Fruit fly (Drosophila melanogaster) whole organism, embryonic: Measurements from ENCODE around the gene SMC3.
A peak's percentile ranks its signal among the peaks of the same experiment; 100 is the strongest.

ENCODE experiments used
- Awh ChIP-seq: fragments of 200-800 bp; sonication (Bioruptor generic); IDR thresholded peaks from 2 replicates; pipeline ENCODE4, ENCODE4 v1.3.6; 2022; ENCODE audit warnings: missing biosample characterization, missing genetic modification characterization
- BEAF-32 ChIP-seq: fragments of 200-800 bp; sonication (Bioruptor generic); optimal IDR thresholded peaks from 3 replicates; lab custom pipeline; 2017; ENCODE audit warnings: missing biosample characterization, missing genetic modification characterization, mild to moderate bottlenecking, moderate library complexity, missing genetic modification reagents
- Bdp1 ChIP-seq: fragments of 200-800 bp; sonication (Bioruptor generic); optimal IDR thresholded peaks from 3 replicates; lab custom pipeline; 2016; ENCODE audit warnings: missing biosample characterization, missing genetic modification characterization
- CG1024 ChIP-seq: fragments of 200-800 bp; sonication (Bioruptor generic); IDR thresholded peaks from 2 replicates; pipeline ENCODE4 v1.3.6; 2022; ENCODE audit warnings: missing biosample characterization, missing genetic modification characterization
- CG10274 ChIP-seq: fragments of 200-800 bp; sonication (Bioruptor generic); optimal IDR thresholded peaks from 3 replicates; lab custom pipeline; 2017; ENCODE audit warnings: missing biosample characterization, mild to moderate bottlenecking, missing genetic modification characterization
- CG11456 ChIP-seq: fragments of 200-800 bp; sonication (Bioruptor generic); IDR thresholded peaks from 3 replicates; pipeline ENCODE4 v1.3.6; 2022; ENCODE audit warnings: missing biosample characterization, missing genetic modification characterization
- CG11723 ChIP-seq: fragments of 200-800 bp; sonication (Bioruptor generic); optimal IDR thresholded peaks from 2 replicates; lab custom pipeline; 2017; ENCODE audit warnings: missing biosample characterization, mild to moderate bottlenecking, missing genetic modification characterization
- CG13624 ChIP-seq: fragments of 200-800 bp; sonication (Bioruptor generic); optimal IDR thresholded peaks from 2 replicates; lab custom pipeline; 2016; ENCODE audit warnings: missing biosample characterization, missing genetic modification characterization
- CG14441 ChIP-seq: fragments of 200-800 bp; sonication (Bioruptor generic); IDR thresholded peaks from 2 replicates; pipeline ENCODE4 v1.3.6; 2022; ENCODE audit warnings: missing biosample characterization, missing genetic modification characterization
- CG17612 ChIP-seq: fragments of 200-800 bp; sonication (Bioruptor generic); IDR thresholded peaks from 2 replicates; pipeline ENCODE4 v1.3.6; 2022; ENCODE audit warnings: missing biosample characterization, missing genetic modification characterization
- CG18476 ChIP-seq: fragments of 200-800 bp; sonication (Bioruptor generic); optimal IDR thresholded peaks from 2 replicates; lab custom pipeline; 2016; ENCODE audit warnings: missing biosample characterization, mild to moderate bottlenecking, missing genetic modification characterization
- CG2129 ChIP-seq: fragments of 200-800 bp; sonication (Bioruptor generic); IDR thresholded peaks from 2 replicates; pipeline ENCODE4 v1.3.6; 2022; ENCODE audit warnings: missing biosample characterization, missing genetic modification characterization; ENCODE audit not compliant: partially characterized antibody
- CG2875 ChIP-seq: fragments of 200-800 bp; sonication (Bioruptor generic); optimal IDR thresholded peaks from 2 replicates; lab custom pipeline; 2017; ENCODE audit warnings: missing biosample characterization, mild to moderate bottlenecking, missing genetic modification characterization, missing genetic modification reagents
- CG33557 ChIP-seq: fragments of 200-800 bp; sonication (Bioruptor generic); optimal IDR thresholded peaks from 2 replicates; lab custom pipeline; 2019; ENCODE audit warnings: missing biosample characterization, mild to moderate bottlenecking, missing genetic modification characterization, moderate library complexity
- CG6791 ChIP-seq: fragments of 200-800 bp; sonication (Bioruptor generic); IDR thresholded peaks from 3 replicates; pipeline ENCODE4 v1.3.6; 2022; ENCODE audit warnings: missing biosample characterization, missing genetic modification characterization; ENCODE audit not compliant: partially characterized antibody
- CG7271 ChIP-seq: fragments of 200-800 bp; sonication (Bioruptor generic); optimal IDR thresholded peaks from 2 replicates; lab custom pipeline; 2018; ENCODE audit warnings: missing biosample characterization, mild to moderate bottlenecking, missing genetic modification characterization, moderate library complexity
- CG7987 ChIP-seq: fragments of 200-800 bp; sonication (Bioruptor generic); optimal IDR thresholded peaks from 2 replicates; lab custom pipeline; 2018; ENCODE audit warnings: missing biosample characterization, mild to moderate bottlenecking, missing genetic modification characterization, moderate library complexity
- CG8089 ChIP-seq: fragments of 200-800 bp; sonication (Bioruptor generic); optimal IDR thresholded peaks from 3 replicates; lab custom pipeline; 2016; ENCODE audit warnings: missing biosample characterization, missing genetic modification characterization
- CG8290 ChIP-seq, 3 experiments: fragments of 200-800 bp; sonication (Bioruptor generic); optimal IDR thresholded peaks; 2 replicates each; lab custom pipeline; 2016 to 2019; ENCODE audit warnings: missing biosample characterization in 3 of 3, missing genetic modification characterization in 3 of 3, mild to moderate bottlenecking in 2 of 3, moderate library complexity in 1 of 3
- CG8765 ChIP-seq: fragments of 200-800 bp; sonication (Bioruptor generic); IDR thresholded peaks from 2 replicates; pipeline ENCODE4 v1.3.6; 2022; ENCODE audit warnings: missing biosample characterization, missing genetic modification characterization
- CG9437 ChIP-seq: fragments of 200-800 bp; sonication (Bioruptor generic); optimal IDR thresholded peaks from 2 replicates; lab custom pipeline; 2018; ENCODE audit warnings: missing biosample characterization, mild to moderate bottlenecking, missing genetic modification characterization
- Dip3 ChIP-seq: fragments of 200-800 bp; sonication (Bioruptor generic); optimal IDR thresholded peaks from 3 replicates; lab custom pipeline; 2016; ENCODE audit warnings: missing biosample characterization, missing genetic modification characterization
- Fer2 ChIP-seq: fragments of 200-800 bp; sonication (Bioruptor generic); optimal IDR thresholded peaks from 2 replicates; lab custom pipeline; 2018; ENCODE audit warnings: missing biosample characterization, mild to moderate bottlenecking, missing genetic modification characterization, moderate library complexity
- Gug ChIP-seq: fragments of 200-800 bp; sonication (Bioruptor generic); IDR thresholded peaks from 4 replicates; pipeline ENCODE4 v1.3.6; 2022; ENCODE audit warnings: missing biosample characterization, missing genetic modification characterization
- HLH3B ChIP-seq: fragments of 200-800 bp; sonication (Bioruptor generic); IDR thresholded peaks from 2 replicates; pipeline ENCODE4 v1.3.6; 2022; ENCODE audit warnings: missing biosample characterization, missing genetic modification characterization
- Hr39 ChIP-seq: fragments of >200 bp; optimal IDR thresholded peaks from 2 replicates; lab custom pipeline; 2017
- Hsf ChIP-seq: fragments of 200-800 bp; sonication (Bioruptor generic); optimal IDR thresholded peaks from 3 replicates; lab custom pipeline; 2016; ENCODE audit warnings: missing biosample characterization, missing genetic modification characterization
- Jarid2 ChIP-seq: fragments of 200-800 bp; sonication (Bioruptor generic); optimal IDR thresholded peaks from 3 replicates; lab custom pipeline; 2017; ENCODE audit warnings: mild to moderate bottlenecking, missing biosample characterization, missing genetic modification reagents, missing genetic modification characterization
- al ChIP-seq: fragments of 200-800 bp; sonication (Bioruptor generic); IDR thresholded peaks from 2 replicates; pipeline ENCODE4 v1.3.6; 2022; ENCODE audit warnings: missing biosample characterization, missing genetic modification characterization
- bsh ChIP-seq, 2 experiments: fragments of 200-800 bp; sonication (Bioruptor generic); optimal IDR thresholded peaks; 2 replicates each; lab custom pipeline; 2017 to 2018; ENCODE audit warnings: mild to moderate bottlenecking in 2 of 2, missing biosample characterization in 2 of 2, missing genetic modification characterization in 2 of 2, moderate library complexity in 1 of 2
- chinmo ChIP-seq: fragments of 200-800 bp; sonication (Bioruptor generic); IDR thresholded peaks from 4 replicates; pipeline ENCODE4 v1.3.6; 2022; ENCODE audit warnings: missing biosample characterization, missing genetic modification characterization; ENCODE audit not compliant: partially characterized antibody
- chm ChIP-seq: fragments of 200-800 bp; sonication (Bioruptor generic); IDR thresholded peaks from 2 replicates; pipeline ENCODE4 v1.3.6; 2022; ENCODE audit warnings: missing biosample characterization, missing genetic modification characterization
- croc ChIP-seq: fragments of 200-800 bp; sonication (Bioruptor generic); conservative IDR thresholded peaks from 3 replicates; pipeline ENCODE4 v1.3.6; 2022; ENCODE audit warnings: missing biosample characterization, missing genetic modification characterization
- crp ChIP-seq, 2 experiments: fragments of 200-800 bp; sonication (Bioruptor generic); optimal IDR thresholded peaks; 2 replicates in 1 of 2; 3 replicates in 1 of 2; lab custom pipeline; 2017; ENCODE audit warnings: missing biosample characterization in 2 of 2, missing genetic modification characterization in 2 of 2, mild to moderate bottlenecking in 1 of 2, moderate library complexity in 1 of 2
- dan ChIP-seq: fragments of 200-800 bp; sonication (Bioruptor generic); IDR thresholded peaks from 2 replicates; pipeline ENCODE4 v1.3.6; 2022; ENCODE audit warnings: missing biosample characterization, missing genetic modification characterization
- dati ChIP-seq: fragments of 200-800 bp; sonication (Bioruptor generic); IDR thresholded peaks from 2 replicates; pipeline ENCODE4 v1.3.6; 2022; ENCODE audit warnings: missing biosample characterization, missing genetic modification characterization
- fd102C ChIP-seq: fragments of 200-800 bp; sonication (Bioruptor generic); optimal IDR thresholded peaks from 2 replicates; lab custom pipeline; 2018; ENCODE audit warnings: missing biosample characterization, mild to moderate bottlenecking, missing genetic modification characterization, moderate library complexity
- ftz-f1 ChIP-seq: fragments of 200-800 bp; sonication (Bioruptor generic); optimal IDR thresholded peaks from 2 replicates; lab custom pipeline; 2016; ENCODE audit warnings: missing biosample characterization, missing genetic modification characterization
- gcm2 ChIP-seq: fragments of 200-800 bp; sonication (Bioruptor generic); optimal IDR thresholded peaks from 2 replicates; lab custom pipeline; 2016; ENCODE audit warnings: missing biosample characterization, missing genetic modification characterization
- gro ChIP-seq: fragments of 200-800 bp; sonication (Bioruptor generic); optimal IDR thresholded peaks from 2 replicates; lab custom pipeline; 2016; ENCODE audit warnings: missing biosample characterization, missing genetic modification characterization
- gsb-n ChIP-seq: fragments of 200-800 bp; sonication (Bioruptor generic); optimal IDR thresholded peaks from 3 replicates; lab custom pipeline; 2018; ENCODE audit warnings: missing biosample characterization, mild to moderate bottlenecking, missing genetic modification characterization
- gt ChIP-seq: fragments of 200-800 bp; sonication (Bioruptor generic); IDR thresholded peaks from 2 replicates; pipeline ENCODE4 v1.3.6; 2022; ENCODE audit warnings: missing biosample characterization, missing genetic modification characterization
- insv ChIP-seq, 2 experiments: fragments of 200-800 bp; sonication (Bioruptor generic); optimal IDR thresholded peaks; 3 replicates each; lab custom pipeline; 2016 to 2018; ENCODE audit warnings: missing biosample characterization in 2 of 2, missing genetic modification characterization in 2 of 2
- kni ChIP-seq: fragments of 200-800 bp; sonication (Bioruptor generic); optimal IDR thresholded peaks from 3 replicates; lab custom pipeline; 2017; ENCODE audit warnings: mild to moderate bottlenecking, missing biosample characterization, missing genetic modification reagents, missing genetic modification characterization
- nmo ChIP-seq: fragments of 200-800 bp; sonication (Bioruptor generic); optimal IDR thresholded peaks from 2 replicates; lab custom pipeline; 2018; ENCODE audit warnings: missing biosample characterization, mild to moderate bottlenecking, missing genetic modification characterization, moderate library complexity
- pan ChIP-seq, 4 experiments: fragments of >200 bp in 3 of 4; fragments of 200-800 bp in 1 of 4; sonication (Bioruptor generic) in 1 of 4; optimal IDR thresholded peaks in 3 of 4; IDR thresholded peaks in 1 of 4; 2 replicates each; pipeline versions ENCODE4 v1.3.6 to Lab custom; 2017 to 2022; ENCODE audit warnings: missing biosample characterization in 2 of 4, missing genetic modification characterization in 2 of 4, mixed read lengths in 1 of 4
- row ChIP-seq: fragments of 200-800 bp; sonication (Bioruptor generic); IDR thresholded peaks from 3 replicates; pipeline ENCODE4 v1.3.6; 2022; ENCODE audit warnings: missing biosample characterization, missing genetic modification characterization
- schlank ChIP-seq: fragments of 200-800 bp; sonication (Bioruptor generic); optimal IDR thresholded peaks from 2 replicates; lab custom pipeline; 2018; ENCODE audit warnings: missing biosample characterization, mild to moderate bottlenecking, missing genetic modification characterization
- sd ChIP-seq: fragments of 200-800 bp; sonication (Bioruptor generic); optimal IDR thresholded peaks from 3 replicates; lab custom pipeline; 2018; ENCODE audit warnings: missing biosample characterization, mild to moderate bottlenecking, missing genetic modification characterization, moderate library complexity
- sisA ChIP-seq: fragments of 200-800 bp; sonication (Bioruptor generic); IDR thresholded peaks from 2 replicates; pipeline ENCODE4 v1.3.6; 2022; ENCODE audit warnings: missing biosample characterization, missing genetic modification characterization

Gene SMC3

DNA sequence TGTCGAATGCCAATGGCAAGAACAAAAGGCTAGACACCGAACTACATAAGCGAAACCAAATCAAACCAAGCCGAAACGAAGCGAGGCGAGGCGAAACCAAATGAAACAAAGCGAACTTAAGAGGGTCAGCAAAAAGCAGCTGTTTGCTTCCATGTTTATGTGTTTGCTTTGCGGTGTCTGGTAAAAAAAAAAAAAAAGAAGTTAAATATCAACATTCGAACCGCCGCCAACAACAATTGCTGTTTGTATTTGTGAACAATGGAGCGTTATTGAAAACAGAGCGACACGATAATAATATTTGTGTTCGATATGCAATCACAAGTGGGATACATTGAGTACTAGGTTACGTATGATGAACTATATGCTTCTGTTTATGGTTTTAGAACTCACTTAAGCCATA, 19.6 kb downstream of the SMC3 start (continued):
- peak; percentile 9 for TF ChIP-seq CG2875 (GFP tag; lab: Kevin White, UChicago)
- no peak for TF ChIP-seq Fer2 (tag; lab: Kevin White, UChicago)
- no peak for TF ChIP-seq Hsf (GFP tag; lab: Kevin White, UChicago)
- TF ChIP-seq schlank (tag; lab: Kevin White, UChicago), result no peak
- no peak for TF ChIP-seq gt (GFP tag; lab: Robert Waterston, UW)
- no peak for TF ChIP-seq CG10274 (GFP tag; lab: Kevin White, UChicago)
- no peak; the same call in 1 of the 2 replicates for TF ChIP-seq CG14441 (GFP tag; lab: Robert Waterston, UW)
- TF ChIP-seq CG1024 (GFP tag; lab: Robert Waterston, UW), result no peak
- TF ChIP-seq croc, result no peak
- TF ChIP-seq dan, result no peak
- no peak for TF ChIP-seq Awh (GFP tag; lab: Robert Waterston, UW)
- TF ChIP-seq Bdp1, result peak; percentile 9
- TF ChIP-seq CG11723, result no peak
- no peak for TF ChIP-seq CG17612 (GFP tag; lab: Robert Waterston, UW)
- peak; percentile 39 for TF ChIP-seq CG33557 (GFP tag; lab: Kevin White, UChicago)
- no peak for TF ChIP-seq CG9437 (GFP tag; lab: Kevin White, UChicago)
- TF ChIP-seq Dip3 (GFP tag; lab: Kevin White, UChicago), result no peak
- TF ChIP-seq gro (GFP tag; lab: Kevin White, UChicago), result no peak
- no peak for TF ChIP-seq ftz-f1 (GFP tag; lab: Kevin White, UChicago)
- TF ChIP-seq dati, result no peak
- no peak for TF ChIP-seq sd (tag; lab: Kevin White, UChicago)
- no peak for TF ChIP-seq Jarid2
- TF ChIP-seq CG13624, result no peak
- TF ChIP-seq gsb-n (tag; lab: Kevin White, UChicago), result no peak
- TF ChIP-seq kni (GFP tag; lab: Kevin White, UChicago), result no peak
- no peak for TF ChIP-seq nmo (GFP tag; lab: Kevin White, UChicago)
- TF ChIP-seq pan (optimal IDR thresholded peaks at IDR 0.05; lab: Kevin White, UChicago), result no peak
- TF ChIP-seq pan (GFP tag; optimal IDR thresholded peaks at IDR 0.05 in 1 of 2, IDR thresholded peaks at IDR 0.05 in 1 of 2), result no peak
- no peak for TF ChIP-seq CG2129 (GFP tag; lab: Robert Waterston, UW)
- TF ChIP-seq BEAF-32, result no peak
- no peak for TF ChIP-seq CG8765 (GFP tag; lab: Robert Waterston, UW)
- TF ChIP-seq HLH3B (GFP tag; lab: Robert Waterston, UW), result no peak
- no peak for TF ChIP-seq crp (GFP tag; optimal IDR thresholded peaks at IDR 0.05; lab: Kevin White, UChicago)
- TF ChIP-seq CG8089 (GFP tag; lab: Kevin White, UChicago), result no peak
- no peak for TF ChIP-seq Hr39 (lab: Kevin White, UChicago)
- TF ChIP-seq CG11456 (GFP tag; lab: Robert Waterston, UW), result no peak
- no peak for TF ChIP-seq CG8290 (GFP tag; optimal IDR thresholded peaks at IDR 0.05; lab: Kevin White, UChicago)
- peak in 1 of 2 experiments; percentile 35 for TF ChIP-seq CG8290 (tag; optimal IDR thresholded peaks at IDR 0.05; lab: Kevin White, UChicago)
- TF ChIP-seq CG7987 (GFP tag; lab: Kevin White, UChicago), result peak; percentile 41
- TF ChIP-seq sisA (GFP tag; lab: Robert Waterston, UW), result no peak
- no peak for TF ChIP-seq CG18476 (GFP tag; lab: Kevin White, UChicago)
- TF ChIP-seq insv (GFP tag; optimal IDR thresholded peaks at IDR 0.05; lab: Kevin White, UChicago), result no peak
- peak in 1 of 2 experiments; percentile 10 for TF ChIP-seq bsh (GFP tag; optimal IDR thresholded peaks at IDR 0.05; lab: Kevin White, UChicago)
- no peak for TF ChIP-seq row (GFP tag; lab: Robert Waterston, UW)
- TF ChIP-seq CG7271, result no peak
- TF ChIP-seq chm, result 0 out of 2 replicates have a peak, but pooled peaks have one; percentile 8
- no peak for TF ChIP-seq fd102C (GFP tag; lab: Kevin White, UChicago)
- TF ChIP-seq al (GFP tag; lab: Robert Waterston, UW), result no peak
- no peak for TF ChIP-seq chinmo
- no peak for TF ChIP-seq gcm2 (GFP tag; lab: Kevin White, UChicago)
- TF ChIP-seq Gug (GFP tag; lab: Robert Waterston, UW), result no peak
- TF ChIP-seq CG6791, result no peak
